Fruit fly (Drosophila melanogaster) whole organism, embryonic: Measurements from ENCODE around the gene Cyt-c1.

Experiments
- BEAF-32 ChIP-seq: fragments of 200-800 bp; sonication (Bioruptor generic); optimal IDR thresholded peaks from 3 replicates; lab custom pipeline; 2017; ENCODE audit warnings: missing biosample characterization, missing genetic modification characterization, mild to moderate bottlenecking, moderate library complexity, missing genetic modification reagents
- CG10565 ChIP-seq: fragments of 200-800 bp; sonication (Bioruptor generic); optimal IDR thresholded peaks from 3 replicates; lab custom pipeline; 2016; ENCODE audit warnings: missing biosample characterization, mild to moderate bottlenecking, missing genetic modification characterization
- CG10654 ChIP-seq: fragments of 200-800 bp; sonication (Bioruptor generic); optimal IDR thresholded peaks from 2 replicates; lab custom pipeline; 2016; ENCODE audit warnings: missing biosample characterization, missing genetic modification characterization
- CG12391 ChIP-seq: fragments of 200-800 bp; sonication (Bioruptor generic); optimal IDR thresholded peaks from 3 replicates; lab custom pipeline; 2018; ENCODE audit warnings: missing biosample characterization, mild to moderate bottlenecking, missing genetic modification characterization, moderate library complexity
- CG12769 ChIP-seq: fragments of 200-800 bp; sonication (Bioruptor generic); optimal IDR thresholded peaks from 2 replicates; lab custom pipeline; 2019; ENCODE audit warnings: missing biosample characterization, mild to moderate bottlenecking, missing genetic modification characterization, moderate library complexity
- CG14710 ChIP-seq: fragments of 200-800 bp; sonication (Bioruptor generic); optimal IDR thresholded peaks from 3 replicates; lab custom pipeline; 2019; ENCODE audit warnings: missing biosample characterization, mild to moderate bottlenecking, missing genetic modification characterization, moderate library complexity
- CG1529 ChIP-seq: fragments of 200-800 bp; sonication (Bioruptor generic); optimal IDR thresholded peaks from 3 replicates; lab custom pipeline; 2018; ENCODE audit warnings: missing biosample characterization, missing genetic modification characterization
- CG15479 ChIP-seq: fragments of 200-800 bp; sonication (Bioruptor generic); optimal IDR thresholded peaks from 3 replicates; lab custom pipeline; 2019; ENCODE audit warnings: missing biosample characterization, mild to moderate bottlenecking, missing genetic modification characterization, moderate library complexity
- CG17328 ChIP-seq: fragments of 200-800 bp; sonication (Bioruptor generic); IDR thresholded peaks from 2 replicates; pipeline ENCODE4 v1.3.6; 2022; ENCODE audit warnings: missing biosample characterization, missing genetic modification characterization
- CG31224 ChIP-seq: fragments of 200-800 bp; sonication (Bioruptor generic); IDR thresholded peaks from 2 replicates; pipeline ENCODE4 v1.3.6; 2022; ENCODE audit warnings: missing biosample characterization, missing genetic modification characterization
- CG32772 ChIP-seq: fragments of 200-800 bp; sonication (Bioruptor generic); IDR thresholded peaks from 2 replicates; pipeline ENCODE4 v1.3.6; 2022; ENCODE audit warnings: missing biosample characterization, missing genetic modification characterization
- CG42726 ChIP-seq: fragments of 200-800 bp; sonication (Bioruptor generic); IDR thresholded peaks from 2 replicates; pipeline ENCODE4 v1.3.6; 2022; ENCODE audit warnings: missing biosample characterization, missing genetic modification characterization; ENCODE audit not compliant: partially characterized antibody
- CG4854 ChIP-seq: fragments of 200-800 bp; sonication (Bioruptor generic); optimal IDR thresholded peaks from 2 replicates; lab custom pipeline; 2016; ENCODE audit warnings: missing biosample characterization, missing genetic modification characterization, inconsistent platforms
- CG5245 ChIP-seq: fragments of 200-800 bp; sonication (Bioruptor generic); optimal IDR thresholded peaks from 3 replicates; lab custom pipeline; 2016; ENCODE audit warnings: missing biosample characterization, missing genetic modification characterization
- CG6254 ChIP-seq: fragments of 200-800 bp; sonication (Bioruptor generic); optimal IDR thresholded peaks from 3 replicates; lab custom pipeline; 2017; ENCODE audit warnings: mild to moderate bottlenecking, missing biosample characterization, missing genetic modification reagents, missing genetic modification characterization
- CG7271 ChIP-seq: fragments of 200-800 bp; sonication (Bioruptor generic); optimal IDR thresholded peaks from 2 replicates; lab custom pipeline; 2018; ENCODE audit warnings: missing biosample characterization, mild to moderate bottlenecking, missing genetic modification characterization, moderate library complexity
- CG8388 ChIP-seq: fragments of 200-800 bp; sonication (Bioruptor generic); optimal IDR thresholded peaks from 2 replicates; lab custom pipeline; 2019; ENCODE audit warnings: missing biosample characterization, mild to moderate bottlenecking, missing genetic modification characterization, moderate library complexity
- CTCF ChIP-seq: fragments of 200-800 bp; sonication (Bioruptor generic); optimal IDR thresholded peaks from 2 replicates; lab custom pipeline; 2017; ENCODE audit warnings: missing biosample characterization, mild to moderate bottlenecking, missing genetic modification characterization, moderate library complexity
- Dip3 ChIP-seq: fragments of 200-800 bp; sonication (Bioruptor generic); optimal IDR thresholded peaks from 3 replicates; lab custom pipeline; 2016; ENCODE audit warnings: missing biosample characterization, missing genetic modification characterization
- Dp ChIP-seq: fragments of 200-800 bp; sonication (Bioruptor generic); optimal IDR thresholded peaks from 2 replicates; lab custom pipeline; 2018; ENCODE audit warnings: missing biosample characterization, mild to moderate bottlenecking, missing genetic modification characterization, moderate library complexity
- ERR ChIP-seq: fragments of 200-800 bp; sonication (Bioruptor generic); optimal IDR thresholded peaks from 2 replicates; lab custom pipeline; 2016; ENCODE audit warnings: missing biosample characterization, missing genetic modification characterization
- Fer1 ChIP-seq: fragments of 200-800 bp; sonication (Bioruptor generic); optimal IDR thresholded peaks from 2 replicates; lab custom pipeline; 2017; ENCODE audit warnings: missing biosample characterization, mild to moderate bottlenecking, missing genetic modification characterization
- Gsc ChIP-seq: fragments of 200-800 bp; sonication (Bioruptor generic); IDR thresholded peaks from 2 replicates; pipeline ENCODE4 v1.3.6; 2022; ENCODE audit warnings: missing biosample characterization, missing genetic modification characterization
- Hmx ChIP-seq: fragments of 200-800 bp; sonication (Bioruptor generic); optimal IDR thresholded peaks from 2 replicates; lab custom pipeline; 2016; ENCODE audit warnings: missing biosample characterization, missing genetic modification characterization
- Hr51 ChIP-seq, 2 experiments: fragments of 200-800 bp; sonication (Bioruptor generic); optimal IDR thresholded peaks; 2 replicates in 1 of 2; 3 replicates in 1 of 2; lab custom pipeline; 2016 to 2018; ENCODE audit warnings: missing biosample characterization in 2 of 2, missing genetic modification characterization in 2 of 2, mild to moderate bottlenecking in 1 of 2, moderate library complexity in 1 of 2
- Hr78 ChIP-seq, 2 experiments: fragments of 200-800 bp in 1 of 2; fragments of >200 bp in 1 of 2; sonication (Bioruptor generic) in 1 of 2; optimal IDR thresholded peaks; 2 replicates each; lab custom pipeline; 2017 to 2019; ENCODE audit warnings: missing biosample characterization in 2 of 2, missing genetic modification characterization in 2 of 2, mild to moderate bottlenecking in 1 of 2, moderate library complexity in 1 of 2
- Max ChIP-seq: fragments of 200-800 bp; sonication (Bioruptor generic); optimal IDR thresholded peaks from 2 replicates; lab custom pipeline; 2016; ENCODE audit warnings: missing biosample characterization, mild to moderate bottlenecking, missing genetic modification characterization
- Sox102F ChIP-seq: fragments of 200-800 bp; sonication (Bioruptor generic); optimal IDR thresholded peaks from 2 replicates; lab custom pipeline; 2018; ENCODE audit warnings: missing biosample characterization, mild to moderate bottlenecking, missing genetic modification characterization, moderate library complexity
- Xrp1 ChIP-seq: fragments of 200-800 bp; sonication (Bioruptor generic); IDR thresholded peaks from 2 replicates; pipeline ENCODE4 v1.3.6; 2022; ENCODE audit warnings: missing biosample characterization, missing genetic modification characterization
- abd-A ChIP-seq: fragments of 200-800 bp; sonication (Bioruptor generic); optimal IDR thresholded peaks from 3 replicates; lab custom pipeline; 2019; ENCODE audit warnings: missing biosample characterization, mild to moderate bottlenecking, missing genetic modification characterization, moderate library complexity
- al ChIP-seq: fragments of 200-800 bp; sonication (Bioruptor generic); IDR thresholded peaks from 2 replicates; pipeline ENCODE4 v1.3.6; 2022; ENCODE audit warnings: missing biosample characterization, missing genetic modification characterization
- cas ChIP-seq: fragments of 200-800 bp; sonication (Bioruptor generic); IDR thresholded peaks from 2 replicates; pipeline ENCODE4 v1.3.6; 2022; ENCODE audit warnings: missing biosample characterization, missing genetic modification characterization
- disco-r ChIP-seq: fragments of 200-800 bp; sonication (Bioruptor generic); optimal IDR thresholded peaks from 2 replicates; lab custom pipeline; 2016; ENCODE audit warnings: missing biosample characterization, missing genetic modification characterization
- dmrt99B ChIP-seq: fragments of 200-800 bp; sonication (Bioruptor generic); optimal IDR thresholded peaks from 2 replicates; lab custom pipeline; 2018; ENCODE audit warnings: missing biosample characterization, mild to moderate bottlenecking, missing genetic modification characterization, moderate library complexity
- dysf ChIP-seq: fragments of 200-800 bp; sonication (Bioruptor generic); IDR thresholded peaks from 3 replicates; pipeline ENCODE4 v1.3.6; 2022; ENCODE audit warnings: missing biosample characterization, missing genetic modification characterization
- ewg ChIP-seq: fragments of 200-800 bp; sonication (Bioruptor generic); optimal IDR thresholded peaks from 3 replicates; lab custom pipeline; 2017; ENCODE audit warnings: mild to moderate bottlenecking, missing biosample characterization, missing genetic modification reagents, missing genetic modification characterization
- kay ChIP-seq: fragments of 200-800 bp; sonication (Bioruptor generic); optimal IDR thresholded peaks from 2 replicates; lab custom pipeline; 2016; ENCODE audit warnings: missing biosample characterization, missing genetic modification characterization
- klu ChIP-seq: fragments of 200-800 bp; sonication (Bioruptor generic); IDR thresholded peaks from 2 replicates; pipeline ENCODE4 v1.3.6; 2022; ENCODE audit warnings: missing biosample characterization, missing genetic modification characterization
- lilli ChIP-seq: fragments of 200-800 bp; sonication (Bioruptor generic); optimal IDR thresholded peaks from 3 replicates; lab custom pipeline; 2016; ENCODE audit warnings: missing biosample characterization, missing genetic modification characterization
- lola ChIP-seq, 3 experiments: fragments of >200 bp in 2 of 3; fragments of 200-800 bp in 1 of 3; sonication (Bioruptor generic) in 1 of 3; optimal IDR thresholded peaks; 2 replicates each; lab custom pipeline; 2017 to 2019; ENCODE audit warnings: missing biosample characterization in 3 of 3, missing genetic modification characterization in 3 of 3, mild to moderate bottlenecking in 1 of 3, moderate library complexity in 1 of 3
- mirr ChIP-seq: fragments of 200-800 bp; sonication (Bioruptor generic); optimal IDR thresholded peaks from 3 replicates; lab custom pipeline; 2018; ENCODE audit warnings: missing biosample characterization, mild to moderate bottlenecking, missing genetic modification characterization
- nmo ChIP-seq: fragments of 200-800 bp; sonication (Bioruptor generic); optimal IDR thresholded peaks from 2 replicates; lab custom pipeline; 2018; ENCODE audit warnings: missing biosample characterization, mild to moderate bottlenecking, missing genetic modification characterization, moderate library complexity
- phol ChIP-seq: fragments of 200-800 bp; sonication (Bioruptor generic); optimal IDR thresholded peaks from 3 replicates; lab custom pipeline; 2018; ENCODE audit warnings: missing biosample characterization, mild to moderate bottlenecking, missing genetic modification characterization, moderate library complexity
- sd ChIP-seq: fragments of 200-800 bp; sonication (Bioruptor generic); optimal IDR thresholded peaks from 3 replicates; lab custom pipeline; 2018; ENCODE audit warnings: missing biosample characterization, mild to moderate bottlenecking, missing genetic modification characterization, moderate library complexity
- sna ChIP-seq: fragments of 200-800 bp; sonication (Bioruptor generic); IDR thresholded peaks from 2 replicates; pipeline ENCODE4 v1.3.6; 2022; ENCODE audit warnings: missing biosample characterization, missing genetic modification characterization; ENCODE audit not compliant: partially characterized antibody
- so ChIP-seq: fragments of 200-800 bp; sonication (Bioruptor generic); IDR thresholded peaks from 3 replicates; pipeline ENCODE4 v1.3.6; 2022; ENCODE audit warnings: missing biosample characterization, missing genetic modification characterization
- stwl ChIP-seq: fragments of 200-800 bp; sonication (Bioruptor generic); optimal IDR thresholded peaks from 3 replicates; lab custom pipeline; 2018; ENCODE audit warnings: missing biosample characterization, mild to moderate bottlenecking, missing genetic modification characterization, moderate library complexity
- sug ChIP-seq: fragments of 200-800 bp; optimal IDR thresholded peaks from 2 replicates; lab custom pipeline; 2019; ENCODE audit warnings: missing biosample characterization, mild to moderate bottlenecking, missing genetic modification characterization, moderate library complexity

Gene Cyt-c1

dm6 chr3L:5355074-5355790 is 4.8 kb upstream of the Cyt-c1 start, which contains the start of gene CG46456 (continued):
- TF ChIP-seq Dp (peak; percentile 2), CG5245 (peak; percentile 75), cas (GFP tag; lab: Robert Waterston, UW) (peak; percentile 81), Gsc (GFP tag; lab: Robert Waterston, UW) (no peak), dmrt99B (tag; lab: Kevin White, UChicago) (peak; percentile 97), sug (tag; lab: Kevin White, UChicago) (peak; percentile 94), lola (GFP tag; optimal IDR thresholded peaks at IDR 0.05; lab: Kevin White, UChicago) (peak in 1 of 3 experiments; percentile 96), CG15479 (GFP tag; lab: Kevin White, UChicago) (peak; percentile 49), CG6254 (GFP tag; lab: Kevin White, UChicago) (peak; percentile 93), abd-A (peak; percentile 83), CG31224 (GFP tag; lab: Robert Waterston, UW) (peak; percentile 86), CTCF (GFP tag; lab: Kevin White, UChicago) (peak; percentile 55), sna (GFP tag; lab: Robert Waterston, UW) (no peak), CG7271 (tag; lab: Kevin White, UChicago) (peak; percentile 91), CG32772 (GFP tag; lab: Robert Waterston, UW) (peak; percentile 80), ERR (GFP tag; lab: Kevin White, UChicago) (no peak), lilli (GFP tag; lab: Kevin White, UChicago) (peak; percentile 91), Hr78 (GFP tag; optimal IDR thresholded peaks at IDR 0.05; lab: Kevin White, UChicago) (peak in 1 of 2 experiments; percentile 84), CG4854 (GFP tag; lab: Kevin White, UChicago) (peak; percentile 76), klu (GFP tag; lab: Robert Waterston, UW) (peak; percentile 84), CG8388 (GFP tag; lab: Kevin White, UChicago) (peak; percentile 95), CG12391 (tag; lab: Kevin White, UChicago) (peak; percentile 98), CG10654 (GFP tag; lab: Kevin White, UChicago) (peak; percentile 84), phol (tag; lab: Kevin White, UChicago) (peak; percentile 95), BEAF-32 (GFP tag; lab: Kevin White, UChicago) (no peak), CG10565 (GFP tag; lab: Kevin White, UChicago) (peak; percentile 52), CG17328 (peak; percentile 91), mirr (GFP tag; lab: Kevin White, UChicago) (peak; percentile 79), Dip3 (GFP tag; lab: Kevin White, UChicago) (peak; percentile 59), ewg (GFP tag; lab: Kevin White, UChicago) (peak; percentile 80), Xrp1 (peak; percentile 97), nmo (GFP tag; lab: Kevin White, UChicago) (peak; percentile 96), CG14710 (tag; lab: Kevin White, UChicago) (peak; percentile 96), Fer1 (GFP tag; lab: Kevin White, UChicago) (peak; percentile 98), Sox102F (peak; percentile 95), Hmx (GFP tag; lab: Kevin White, UChicago) (peak; percentile 66), CG12769 (tag; lab: Kevin White, UChicago) (peak; percentile 90), kay (GFP tag; lab: Kevin White, UChicago) (peak; percentile 72), Max (GFP tag; lab: Kevin White, UChicago) (peak; percentile 89), stwl (tag; lab: Kevin White, UChicago) (peak; percentile 57), al (peak; percentile 85), CG42726 (GFP tag; lab: Robert Waterston, UW) (0 out of 2 replicates have a peak, but pooled peaks have one; percentile 15), Hr51 (GFP tag; optimal IDR thresholded peaks at IDR 0.05; lab: Kevin White, UChicago) (peak; percentile 79 to 97), sd (tag; lab: Kevin White, UChicago) (peak; percentile 81), dysf (peak; percentile 96), so (GFP tag; lab: Robert Waterston, UW) (peak; percentile 96), CG1529 (GFP tag; lab: Kevin White, UChicago) (peak; percentile 90), disco-r (GFP tag; lab: Kevin White, UChicago) (peak; percentile 46)
